Fruit fly (Drosophila melanogaster) Kc167 (cell line): Measurements from ENCODE around the gene CG5157.

Source experiments
- Myc ChIP-seq: fragments of >200 bp; optimal IDR thresholded peaks from 2 replicates; lab custom pipeline; 2017; ENCODE audit warnings: missing external identifiers
- Sin3A ChIP-seq: fragments of >200 bp; optimal IDR thresholded peaks from 2 replicates; lab custom pipeline; 2018; ENCODE audit warnings: missing external identifiers
- h ChIP-seq: fragments of >200 bp; optimal IDR thresholded peaks from 3 replicates; lab custom pipeline; 2018; ENCODE audit warnings: missing external identifiers
- insv ChIP-seq: fragments of >200 bp; optimal IDR thresholded peaks from 3 replicates; lab custom pipeline; 2018; ENCODE audit warnings: missing external identifiers
- psq ChIP-seq: fragments of >200 bp; optimal IDR thresholded peaks from 2 replicates; lab custom pipeline; 2017; ENCODE audit warnings: missing external identifiers

dm6 chr3L:16153650-16154049 lies 16.0 kb upstream of the CG5157 start:
- TF ChIP-seq h (no peak), psq (no peak), Myc (lab: Kevin White, UChicago) (no peak), insv (lab: Kevin White, UChicago) (no peak), Sin3A (lab: Kevin White, UChicago) (no peak)
